Fruit fly (Drosophila melanogaster) whole organism, prepupa: ENCODE measurements around the gene Ns4.

Source experiments
- CG10631 ChIP-seq: fragments of 200-800 bp; sonication (Bioruptor generic); optimal IDR thresholded peaks from 2 replicates; lab custom pipeline; 2016; ENCODE audit warnings: missing biosample characterization, missing genetic modification characterization
- CG11294 ChIP-seq: fragments of 200-800 bp; sonication (Bioruptor generic); IDR thresholded peaks from 2 replicates; pipeline ENCODE4 v1.3.6; 2022; ENCODE audit warnings: missing biosample characterization, missing genetic modification characterization
- CG11762 ChIP-seq: fragments of 200-800 bp; sonication (Bioruptor generic); optimal IDR thresholded peaks from 3 replicates; lab custom pipeline; 2016; ENCODE audit warnings: missing biosample characterization, missing genetic modification characterization; ENCODE audit not compliant: insufficient read depth
- CG16779 ChIP-seq: fragments of 200-800 bp; sonication (Bioruptor generic); optimal IDR thresholded peaks from 3 replicates; lab custom pipeline; 2017; ENCODE audit warnings: missing biosample characterization, mild to moderate bottlenecking, missing genetic modification characterization
- CG3032 ChIP-seq: fragments of 200-800 bp; optimal IDR thresholded peaks from 2 replicates; lab custom pipeline; 2019; ENCODE audit warnings: missing biosample characterization, mild to moderate bottlenecking, missing genetic modification characterization, moderate library complexity
- CG31627 ChIP-seq: fragments of 200-800 bp; sonication (Bioruptor generic); optimal IDR thresholded peaks from 3 replicates; lab custom pipeline; 2016; ENCODE audit warnings: missing biosample characterization, missing genetic modification characterization
- CG34406 ChIP-seq: fragments of 200-800 bp; sonication (Bioruptor generic); optimal IDR thresholded peaks from 3 replicates; lab custom pipeline; 2016; ENCODE audit warnings: missing biosample characterization, missing genetic modification characterization
- CG6163 ChIP-seq: fragments of 200-800 bp; sonication (Bioruptor generic); IDR thresholded peaks from 3 replicates; pipeline ENCODE4 v1.3.6; 2022; ENCODE audit warnings: missing biosample characterization, missing genetic modification characterization
- CG6276 ChIP-seq: fragments of 200-800 bp; sonication (Bioruptor generic); optimal IDR thresholded peaks from 2 replicates; lab custom pipeline; 2017; ENCODE audit warnings: missing biosample characterization, mild to moderate bottlenecking, missing genetic modification characterization
- CG6792 ChIP-seq: fragments of 200-800 bp; sonication (Bioruptor generic); optimal IDR thresholded peaks from 3 replicates; lab custom pipeline; 2016; ENCODE audit warnings: missing biosample characterization, missing genetic modification characterization
- CG6808 ChIP-seq: fragments of 200-800 bp; sonication (Bioruptor generic); optimal IDR thresholded peaks from 3 replicates; lab custom pipeline; 2017; ENCODE audit warnings: missing biosample characterization, missing genetic modification characterization, mild to moderate bottlenecking, moderate library complexity, missing genetic modification reagents
- CG6854 ChIP-seq: fragments of 200-800 bp; sonication (Bioruptor generic); optimal IDR thresholded peaks from 2 replicates; lab custom pipeline; 2017; ENCODE audit warnings: missing biosample characterization, mild to moderate bottlenecking, missing genetic modification characterization
- CG7368 ChIP-seq: fragments of 200-800 bp; sonication (Bioruptor generic); optimal IDR thresholded peaks from 3 replicates; lab custom pipeline; 2016; ENCODE audit warnings: missing biosample characterization, missing genetic modification characterization
- CG8119 ChIP-seq: fragments of 200-800 bp; sonication (Bioruptor generic); IDR thresholded peaks from 3 replicates; pipeline ENCODE4 v1.3.6; 2022; ENCODE audit warnings: missing biosample characterization, missing genetic modification characterization
- Eip78C ChIP-seq: fragments of 200-800 bp; sonication (Bioruptor generic); peaks from one replicate; lab custom pipeline; 2016; ENCODE audit warnings: missing biosample characterization, missing genetic modification characterization
- Ets21C ChIP-seq: fragments of 200-800 bp; sonication (Bioruptor generic); optimal IDR thresholded peaks from 3 replicates; lab custom pipeline; 2016; ENCODE audit warnings: missing biosample characterization, missing genetic modification characterization
- Hr4 ChIP-seq: fragments of 200-800 bp; sonication (Bioruptor generic); optimal IDR thresholded peaks from 3 replicates; lab custom pipeline; 2016; ENCODE audit warnings: missing biosample characterization, missing genetic modification characterization
- Sox102F ChIP-seq: fragments of 200-800 bp; sonication (Bioruptor generic); optimal IDR thresholded peaks from 2 replicates; lab custom pipeline; 2016; ENCODE audit warnings: missing biosample characterization, mild to moderate bottlenecking, missing genetic modification characterization
- Sox14 ChIP-seq: fragments of 200-800 bp; sonication (Bioruptor generic); optimal IDR thresholded peaks from 3 replicates; lab custom pipeline; 2016; ENCODE audit warnings: missing biosample characterization, missing genetic modification characterization
- achi ChIP-seq: fragments of 200-800 bp; sonication (Bioruptor generic); optimal IDR thresholded peaks from 3 replicates; lab custom pipeline; 2016; ENCODE audit warnings: missing biosample characterization, missing genetic modification characterization
- acj6 ChIP-seq: fragments of 200-800 bp; sonication (Bioruptor generic); optimal IDR thresholded peaks from 3 replicates; lab custom pipeline; 2016; ENCODE audit warnings: missing biosample characterization, missing genetic modification characterization
- dsx ChIP-seq: fragments of 200-800 bp; optimal IDR thresholded peaks from 3 replicates; lab custom pipeline; 2019; ENCODE audit warnings: missing biosample characterization, mild to moderate bottlenecking, missing genetic modification characterization, moderate library complexity; ENCODE audit not compliant: poor library complexity, severe bottlenecking
- eg ChIP-seq: fragments of 200-800 bp; sonication (Bioruptor generic); IDR thresholded peaks from 3 replicates; pipeline ENCODE4 v1.3.6; 2022; ENCODE audit warnings: missing biosample characterization, missing genetic modification characterization
- fd59A ChIP-seq: fragments of 200-800 bp; sonication (Bioruptor generic); optimal IDR thresholded peaks from 2 replicates; lab custom pipeline; 2017; ENCODE audit warnings: missing biosample characterization, mild to moderate bottlenecking, missing genetic modification characterization, missing genetic modification reagents
- lz ChIP-seq: fragments of 200-800 bp; sonication (Bioruptor generic); optimal IDR thresholded peaks from 3 replicates; lab custom pipeline; 2016; ENCODE audit warnings: missing biosample characterization, missing genetic modification characterization
- net ChIP-seq: fragments of 200-800 bp; sonication (Bioruptor generic); optimal IDR thresholded peaks from 3 replicates; lab custom pipeline; 2016; ENCODE audit warnings: missing biosample characterization, missing genetic modification characterization
- pdm3 ChIP-seq: fragments of 200-800 bp; sonication (Bioruptor generic); optimal IDR thresholded peaks from 3 replicates; lab custom pipeline; 2016; ENCODE audit warnings: missing biosample characterization, missing genetic modification characterization
- spab ChIP-seq: fragments of 200-800 bp; sonication (Bioruptor generic); optimal IDR thresholded peaks from 2 replicates; lab custom pipeline; 2017; ENCODE audit warnings: missing biosample characterization, mild to moderate bottlenecking, missing genetic modification characterization, missing genetic modification reagents
- ss ChIP-seq, 2 experiments: fragments of 200-800 bp; sonication (Bioruptor generic); optimal IDR thresholded peaks; 2 replicates in 1 of 2; 3 replicates in 1 of 2; lab custom pipeline; 2017 to 2018; ENCODE audit warnings: mild to moderate bottlenecking in 2 of 2, missing biosample characterization in 2 of 2, missing genetic modification characterization in 2 of 2, moderate library complexity in 1 of 2
- svp ChIP-seq: fragments of 200-800 bp; sonication (Bioruptor generic); peaks from one replicate; lab custom pipeline; 2016; ENCODE audit warnings: missing biosample characterization, missing genetic modification characterization
- topi ChIP-seq: fragments of 200-800 bp; sonication (Bioruptor generic); optimal IDR thresholded peaks from 3 replicates; lab custom pipeline; 2016; ENCODE audit warnings: missing biosample characterization, missing genetic modification characterization
- vri ChIP-seq: fragments of 200-800 bp; sonication (Bioruptor generic); optimal IDR thresholded peaks from 3 replicates; lab custom pipeline; 2016; ENCODE audit warnings: missing biosample characterization, mild to moderate bottlenecking, missing genetic modification characterization

The Ns4 gene

dm6 chr2L:20802204-20802603 is 49.9 kb downstream of the Ns4 start (continued):
- no peak for TF ChIP-seq CG16779 (tag; lab: Kevin White, UChicago)
- TF ChIP-seq CG8119 (GFP tag; lab: Robert Waterston, UW) = peak; percentile 78
- TF ChIP-seq CG11762 (GFP tag; lab: Kevin White, UChicago) = peak; percentile 55
- TF ChIP-seq achi (GFP tag; lab: Kevin White, UChicago) = peak; percentile 63
- TF ChIP-seq fd59A (GFP tag; lab: Kevin White, UChicago) = peak; percentile 1
- peak; percentile 55 for TF ChIP-seq Sox102F
- TF ChIP-seq topi (GFP tag; lab: Kevin White, UChicago) = peak; percentile 77
- TF ChIP-seq svp (GFP tag; lab: Kevin White, UChicago) = peak; percentile 91

- TF ChIP-seq CG6276 (GFP tag; lab: Kevin White, UChicago) (peak; percentile 1), Ets21C (GFP tag; lab: Kevin White, UChicago) (no peak), CG31627 (GFP tag; lab: Kevin White, UChicago) (no peak), acj6 (GFP tag; lab: Kevin White, UChicago) (no peak), CG34406 (GFP tag; lab: Kevin White, UChicago) (no peak), CG6163 (GFP tag; lab: Robert Waterston, UW) (peak; percentile 42; the same call in 1 of the 3 replicates), Hr4 (GFP tag; lab: Kevin White, UChicago) (peak; percentile 54), svp (GFP tag; lab: Kevin White, UChicago) (no peak), Eip78C (GFP tag; lab: Kevin White, UChicago) (peak; percentile 73), spab (GFP tag; lab: Kevin White, UChicago) (no peak), eg (GFP tag; lab: Robert Waterston, UW) (peak; percentile 61; the same call in 2 of the 3 replicates), ss (GFP tag; optimal IDR thresholded peaks at IDR 0.05; lab: Kevin White, UChicago) (no peak), dsx (GFP tag; lab: Kevin White, UChicago) (no peak), CG16779 (tag; lab: Kevin White, UChicago) (no peak), Sox102F (no peak), CG6792 (GFP tag; lab: Kevin White, UChicago) (no peak), CG8119 (GFP tag; lab: Robert Waterston, UW) (peak; percentile 17; the same call in 1 of the 3 replicates), pdm3 (GFP tag; lab: Kevin White, UChicago) (no peak), CG11294 (GFP tag; lab: Robert Waterston, UW) (no peak), CG10631 (GFP tag; lab: Kevin White, UChicago) (peak; percentile 15)
- TF ChIP-seq, all 60 proteins: peak for 7
These were observed 50.6 kb downstream of the Ns4 start for dm6 chr2L:20802839-20803238.

- TF ChIP-seq CG6854 (GFP tag; lab: Kevin White, UChicago) (no peak), CG6163 (GFP tag; lab: Robert Waterston, UW) (peak; percentile 50; the same call in 1 of the 3 replicates), svp (GFP tag; lab: Kevin White, UChicago) (peak; percentile 74), CG11294 (GFP tag; lab: Robert Waterston, UW) (no peak), topi (GFP tag; lab: Kevin White, UChicago) (no peak), CG6808 (GFP tag; lab: Kevin White, UChicago) (no peak), net (GFP tag; lab: Kevin White, UChicago) (no peak), CG3032 (tag; lab: Kevin White, UChicago) (no peak), achi (GFP tag; lab: Kevin White, UChicago) (no peak), CG7368 (GFP tag; lab: Kevin White, UChicago) (peak; percentile 57), CG8119 (GFP tag; lab: Robert Waterston, UW) (no peak), vri (GFP tag; lab: Kevin White, UChicago) (peak; percentile 19), lz (no peak), Sox14 (no peak)
These were observed 51.5 kb downstream of the Ns4 start for dm6 chr2L:20803733-20804164.
